Fruit fly (Drosophila melanogaster): Measurements from ENCODE around the gene Ost48.

- no peak for TF ChIP-seq CG1620 (GFP tag; optimal IDR thresholded peaks at IDR 0.05)
- TF ChIP-seq CG5204 (GFP tag; optimal IDR thresholded peaks at IDR 0.05), result no peak
- peak; percentile 24 for TF ChIP-seq ovo (GFP tag; optimal IDR thresholded peaks at IDR 0.05)
- no peak for TF ChIP-seq CG14711 (tag; optimal IDR thresholded peaks at IDR 0.05)
- no peak for TF ChIP-seq kay (GFP tag; ENCODE audit: borderline replicate concordance)
- TF ChIP-seq CG12768 (GFP tag; optimal IDR thresholded peaks at IDR 0.05), result no peak
- no peak for TF ChIP-seq cnc (optimal IDR thresholded peaks at IDR 0.05)
- TF ChIP-seq toe (GFP tag; optimal IDR thresholded peaks at IDR 0.05), result no peak
- TF ChIP-seq Hr96 (GFP tag; optimal IDR thresholded peaks at IDR 0.05), result no peak
- TF ChIP-seq cic (GFP tag; optimal IDR thresholded peaks at IDR 0.05), result no peak
These were observed 24.0 kb downstream of the Ost48 start for dm6 chrX:9134241-9134849.
